Fruit fly (Drosophila melanogaster) whole organism, embryonic: ENCODE measurements around the gene mRpL39.

Source experiments
- ATbp ChIP-seq: fragments of 200-800 bp; sonication (Bioruptor generic); optimal IDR thresholded peaks from 2 replicates; lab custom pipeline; 2017; ENCODE audit warnings: missing biosample characterization, mild to moderate bottlenecking, missing genetic modification characterization, missing genetic modification reagents
- B-H2 ChIP-seq: fragments of 200-800 bp; sonication (Bioruptor generic); optimal IDR thresholded peaks from 2 replicates; lab custom pipeline; 2018; ENCODE audit warnings: missing biosample characterization, mild to moderate bottlenecking, missing genetic modification characterization
- CG10147 ChIP-seq: fragments of 200-800 bp; sonication (Bioruptor generic); optimal IDR thresholded peaks from 2 replicates; lab custom pipeline; 2019; ENCODE audit warnings: missing biosample characterization, mild to moderate bottlenecking, missing genetic modification characterization, moderate library complexity
- CG10209 ChIP-seq: fragments of 200-800 bp; sonication (Bioruptor generic); optimal IDR thresholded peaks from 3 replicates; lab custom pipeline; 2017; ENCODE audit warnings: missing biosample characterization, mild to moderate bottlenecking, missing genetic modification characterization, missing genetic modification reagents
- CG10321 ChIP-seq: fragments of 200-800 bp; sonication (Bioruptor generic); IDR thresholded peaks from 2 replicates; pipeline ENCODE4 v1.3.6; 2022; ENCODE audit warnings: missing biosample characterization, missing genetic modification characterization
- CG12769 ChIP-seq: fragments of 200-800 bp; sonication (Bioruptor generic); optimal IDR thresholded peaks from 2 replicates; lab custom pipeline; 2019; ENCODE audit warnings: missing biosample characterization, mild to moderate bottlenecking, missing genetic modification characterization, moderate library complexity
- CG14965 ChIP-seq: fragments of 200-800 bp; sonication (Bioruptor generic); optimal IDR thresholded peaks from 2 replicates; lab custom pipeline; 2016; ENCODE audit warnings: missing biosample characterization, missing genetic modification characterization, borderline replicate concordance
- CG17568 ChIP-seq: fragments of 200-800 bp; sonication (Bioruptor generic); optimal IDR thresholded peaks from 2 replicates; lab custom pipeline; 2018; ENCODE audit warnings: missing biosample characterization, mild to moderate bottlenecking, missing genetic modification characterization, moderate library complexity
- CG34224 ChIP-seq: fragments of 200-800 bp; sonication (Bioruptor generic); IDR thresholded peaks from 3 replicates; pipeline ENCODE4 v1.3.6; 2022; ENCODE audit warnings: missing biosample characterization, missing genetic modification characterization; ENCODE audit not compliant: partially characterized antibody
- CG3995 ChIP-seq: fragments of 200-800 bp; sonication (Bioruptor generic); optimal IDR thresholded peaks from 3 replicates; lab custom pipeline; 2016; ENCODE audit warnings: missing biosample characterization, missing genetic modification characterization
- CG4730 ChIP-seq: fragments of 200-800 bp; sonication (Bioruptor generic); IDR thresholded peaks from 2 replicates; pipeline ENCODE4 v1.3.6; 2022; ENCODE audit warnings: missing biosample characterization, missing genetic modification characterization
- CG6254 ChIP-seq: fragments of 200-800 bp; sonication (Bioruptor generic); optimal IDR thresholded peaks from 3 replicates; lab custom pipeline; 2017; ENCODE audit warnings: mild to moderate bottlenecking, missing biosample characterization, missing genetic modification reagents, missing genetic modification characterization
- CG6765 ChIP-seq: fragments of 200-800 bp; sonication (Bioruptor generic); optimal IDR thresholded peaks from 3 replicates; lab custom pipeline; 2017; ENCODE audit warnings: missing biosample characterization, mild to moderate bottlenecking, missing genetic modification characterization
- CG6813 ChIP-seq: fragments of 200-800 bp; sonication (Bioruptor generic); optimal IDR thresholded peaks from 2 replicates; lab custom pipeline; 2017; ENCODE audit warnings: missing biosample characterization, missing genetic modification characterization, mild to moderate bottlenecking, moderate library complexity, missing genetic modification reagents
- CG7786 ChIP-seq: fragments of 200-800 bp; sonication (Bioruptor generic); optimal IDR thresholded peaks from 2 replicates; lab custom pipeline; 2016; ENCODE audit warnings: missing biosample characterization, missing genetic modification characterization
- CG8290 ChIP-seq, 3 experiments: fragments of 200-800 bp; sonication (Bioruptor generic); optimal IDR thresholded peaks; 2 replicates each; lab custom pipeline; 2016 to 2019; ENCODE audit warnings: missing biosample characterization in 3 of 3, missing genetic modification characterization in 3 of 3, mild to moderate bottlenecking in 2 of 3, moderate library complexity in 1 of 3
- CG9932 ChIP-seq: fragments of 200-800 bp; sonication (Bioruptor generic); IDR thresholded peaks from 2 replicates; pipeline ENCODE4 v1.3.6; 2022; ENCODE audit warnings: missing biosample characterization, missing genetic modification characterization
- CkIIα-i1 ChIP-seq: fragments of 200-800 bp; sonication (Bioruptor generic); IDR thresholded peaks from 2 replicates; pipeline ENCODE4 v1.3.6; 2022; ENCODE audit warnings: missing biosample characterization, missing genetic modification characterization
- Dbx ChIP-seq: fragments of 200-800 bp; sonication (Bioruptor generic); IDR thresholded peaks from 3 replicates; pipeline ENCODE4 v1.3.6; 2022; ENCODE audit warnings: missing biosample characterization, missing genetic modification characterization
- Dfd ChIP-seq, 2 experiments: fragments of >200 bp; optimal IDR thresholded peaks; 2 replicates each; lab custom pipeline; 2017; ENCODE audit warnings: missing biosample characterization in 2 of 2, missing genetic modification characterization in 2 of 2
- Ets97D ChIP-seq: fragments of 200-800 bp; sonication (Bioruptor generic); optimal IDR thresholded peaks from 3 replicates; lab custom pipeline; 2016; ENCODE audit warnings: missing biosample characterization, missing genetic modification characterization
- H15 ChIP-seq: fragments of 200-800 bp; sonication (Bioruptor generic); IDR thresholded peaks from 3 replicates; pipeline ENCODE4 v1.3.6; 2022; ENCODE audit warnings: missing biosample characterization, missing genetic modification characterization
- HLHmδ ChIP-seq: fragments of 200-800 bp; sonication (Bioruptor generic); optimal IDR thresholded peaks from 2 replicates; lab custom pipeline; 2018; ENCODE audit warnings: missing biosample characterization, mild to moderate bottlenecking, missing genetic modification characterization, moderate library complexity
- Hand ChIP-seq: fragments of 200-800 bp; sonication (Bioruptor generic); optimal IDR thresholded peaks from 2 replicates; lab custom pipeline; 2017; ENCODE audit warnings: mild to moderate bottlenecking, missing biosample characterization, missing genetic modification reagents, missing genetic modification characterization
- Kr ChIP-seq: fragments of 200-800 bp; sonication (Bioruptor generic); optimal IDR thresholded peaks from 2 replicates; lab custom pipeline; 2017; ENCODE audit warnings: missing biosample characterization, mild to moderate bottlenecking, missing genetic modification characterization
- MTF-1 ChIP-seq: fragments of 200-800 bp; sonication (Bioruptor generic); optimal IDR thresholded peaks from 2 replicates; lab custom pipeline; 2018; ENCODE audit warnings: missing biosample characterization, mild to moderate bottlenecking, missing genetic modification characterization, borderline replicate concordance
- Max ChIP-seq: fragments of 200-800 bp; sonication (Bioruptor generic); optimal IDR thresholded peaks from 2 replicates; lab custom pipeline; 2016; ENCODE audit warnings: missing biosample characterization, mild to moderate bottlenecking, missing genetic modification characterization
- Med ChIP-seq: fragments of 200-800 bp; sonication (Bioruptor generic); peaks from one replicate; lab custom pipeline; 2016; ENCODE audit warnings: missing biosample characterization, missing genetic modification characterization, mild to moderate bottlenecking, inconsistent platforms, moderate library complexity
- NC2β ChIP-seq: fragments of 200-800 bp; sonication (Bioruptor generic); optimal IDR thresholded peaks from 2 replicates; lab custom pipeline; 2016; ENCODE audit warnings: missing biosample characterization, missing genetic modification characterization
- NK7.1 ChIP-seq: fragments of 200-800 bp; sonication (Bioruptor generic); optimal IDR thresholded peaks from 3 replicates; lab custom pipeline; 2016; ENCODE audit warnings: missing biosample characterization, missing genetic modification characterization
- Sox100B ChIP-seq: fragments of 200-800 bp; sonication (Bioruptor generic); optimal IDR thresholded peaks from 3 replicates; lab custom pipeline; 2018; ENCODE audit warnings: missing biosample characterization, mild to moderate bottlenecking, missing genetic modification characterization
- bigmax ChIP-seq: fragments of 200-800 bp; sonication (Bioruptor generic); optimal IDR thresholded peaks from 2 replicates; lab custom pipeline; 2018; ENCODE audit warnings: missing biosample characterization, mild to moderate bottlenecking, missing genetic modification characterization
- caup ChIP-seq: fragments of 200-800 bp; sonication (Bioruptor generic); optimal IDR thresholded peaks from 3 replicates; lab custom pipeline; 2017; ENCODE audit warnings: missing biosample characterization, mild to moderate bottlenecking, missing genetic modification characterization, moderate library complexity; ENCODE audit not compliant: severe bottlenecking
- croc ChIP-seq: fragments of 200-800 bp; sonication (Bioruptor generic); conservative IDR thresholded peaks from 3 replicates; pipeline ENCODE4 v1.3.6; 2022; ENCODE audit warnings: missing biosample characterization, missing genetic modification characterization
- eve ChIP-seq, 2 experiments: fragments of >200 bp; optimal IDR thresholded peaks; 2 replicates each; lab custom pipeline; 2017; ENCODE audit warnings: missing biosample characterization in 2 of 2, missing genetic modification characterization in 2 of 2
- fd64A ChIP-seq: fragments of 200-800 bp; sonication (Bioruptor generic); optimal IDR thresholded peaks from 3 replicates; lab custom pipeline; 2018; ENCODE audit warnings: missing biosample characterization, mild to moderate bottlenecking, missing genetic modification characterization
- kah ChIP-seq: fragments of 200-800 bp; sonication (Bioruptor generic); optimal IDR thresholded peaks from 2 replicates; lab custom pipeline; 2018; ENCODE audit warnings: missing biosample characterization, mild to moderate bottlenecking, missing genetic modification characterization
- lov ChIP-seq, 2 experiments: fragments of 200-800 bp in 1 of 2; fragments of >200 bp in 1 of 2; sonication (Bioruptor generic) in 1 of 2; IDR thresholded peaks in 1 of 2; optimal IDR thresholded peaks in 1 of 2; 2 replicates in 1 of 2; 3 replicates in 1 of 2; pipeline versions ENCODE4 v1.3.6 to Lab custom; 2017 to 2022; ENCODE audit warnings: missing biosample characterization in 1 of 2, missing genetic modification characterization in 1 of 2
- nerfin-2 ChIP-seq: fragments of 200-800 bp; sonication (Bioruptor generic); IDR thresholded peaks from 2 replicates; pipeline ENCODE4 v1.3.6; 2022; ENCODE audit warnings: missing biosample characterization, missing genetic modification characterization; ENCODE audit not compliant: partially characterized antibody
- otp ChIP-seq: fragments of 200-800 bp; sonication (Bioruptor generic); IDR thresholded peaks from 3 replicates; pipeline ENCODE4, ENCODE4 v1.3.6; 2022; ENCODE audit warnings: missing biosample characterization, missing genetic modification characterization
- pros ChIP-seq: fragments of 200-800 bp; sonication (Bioruptor generic); optimal IDR thresholded peaks from 3 replicates; lab custom pipeline; 2019; ENCODE audit warnings: missing biosample characterization, mild to moderate bottlenecking, missing genetic modification characterization, moderate library complexity
- salm ChIP-seq: fragments of 200-800 bp; sonication (Bioruptor generic); optimal IDR thresholded peaks from 2 replicates; lab custom pipeline; 2018; ENCODE audit warnings: missing biosample characterization, mild to moderate bottlenecking, missing genetic modification characterization
- sd ChIP-seq: fragments of 200-800 bp; sonication (Bioruptor generic); optimal IDR thresholded peaks from 3 replicates; lab custom pipeline; 2018; ENCODE audit warnings: missing biosample characterization, mild to moderate bottlenecking, missing genetic modification characterization, moderate library complexity
- sens ChIP-seq: fragments of 200-800 bp; sonication (Bioruptor generic); peaks from one replicate; lab custom pipeline; 2016; ENCODE audit warnings: missing biosample characterization, missing genetic modification characterization
- seq ChIP-seq: fragments of 200-800 bp; sonication (Bioruptor generic); IDR thresholded peaks from 2 replicates; pipeline ENCODE4 v1.3.6; 2022; ENCODE audit warnings: missing biosample characterization, missing genetic modification characterization
- shn ChIP-seq: fragments of 200-800 bp; sonication (Bioruptor generic); optimal IDR thresholded peaks from 3 replicates; lab custom pipeline; 2016; ENCODE audit warnings: missing biosample characterization, missing genetic modification characterization
- tll ChIP-seq, 2 experiments: fragments of 200-800 bp in 1 of 2; fragments of >200 bp in 1 of 2; sonication (Bioruptor generic) in 1 of 2; optimal IDR thresholded peaks; 2 replicates each; lab custom pipeline; 2017 to 2019; ENCODE audit warnings: missing biosample characterization in 2 of 2, missing genetic modification characterization in 2 of 2, mild to moderate bottlenecking in 1 of 2, moderate library complexity in 1 of 2
- twi ChIP-seq: fragments of 200-800 bp; optimal IDR thresholded peaks from 2 replicates; lab custom pipeline; 2019; ENCODE audit warnings: missing biosample characterization, mild to moderate bottlenecking, missing genetic modification characterization, moderate library complexity
- zfh1 ChIP-seq: fragments of 200-800 bp; sonication (Bioruptor generic); IDR thresholded peaks from 3 replicates; pipeline ENCODE4 v1.3.6; 2022; ENCODE audit warnings: missing biosample characterization, missing genetic modification characterization

mRpL39 gene

dm6 chr3L:14988231-14988630, 11.2 kb downstream of the mRpL39 start:
- TF ChIP-seq Kr (GFP tag; lab: Kevin White, UChicago): no peak
- no peak for TF ChIP-seq CG12769 (tag; lab: Kevin White, UChicago)
- TF ChIP-seq CG14965 (GFP tag; lab: Kevin White, UChicago): no peak
- TF ChIP-seq CG34224 (GFP tag; lab: Robert Waterston, UW): no peak
- TF ChIP-seq CG10209 (GFP tag; lab: Kevin White, UChicago): no peak
- no peak for TF ChIP-seq CG7786 (GFP tag; lab: Kevin White, UChicago)
- peak; percentile 25 for TF ChIP-seq sd (tag; lab: Kevin White, UChicago)
- TF ChIP-seq ATbp (GFP tag; lab: Kevin White, UChicago): peak; percentile 37
- TF ChIP-seq Max: no peak
- peak in 1 of 2 experiments; percentile 3 for TF ChIP-seq tll (GFP tag; optimal IDR thresholded peaks at IDR 0.05; lab: Kevin White, UChicago)
- no peak for TF ChIP-seq Ets97D (GFP tag; lab: Kevin White, UChicago)
- TF ChIP-seq Sox100B: no peak
- peak; percentile 59; the same call in 1 of the 3 replicates for TF ChIP-seq zfh1 (GFP tag; lab: Robert Waterston, UW)
- no peak for TF ChIP-seq CkIIα-i1
- TF ChIP-seq NK7.1 (GFP tag; lab: Kevin White, UChicago): no peak
- TF ChIP-seq CG6813 (GFP tag; lab: Kevin White, UChicago): peak; percentile 48
- no peak for TF ChIP-seq Hand (GFP tag; lab: Kevin White, UChicago)
- TF ChIP-seq Dbx (GFP tag; lab: Robert Waterston, UW): peak; percentile 12; the same call in 1 of the 3 replicates
- no peak for TF ChIP-seq nerfin-2
- no peak for TF ChIP-seq H15 (GFP tag; lab: Robert Waterston, UW)
- TF ChIP-seq CG17568: peak; percentile 12
- no peak for TF ChIP-seq salm (tag; lab: Kevin White, UChicago)
- TF ChIP-seq otp (GFP tag; lab: Robert Waterston, UW): no peak
- peak; percentile 18; the same call in 1 of the 2 replicates for TF ChIP-seq CG9932 (GFP tag; lab: Robert Waterston, UW)
- peak; percentile 15 for TF ChIP-seq kah (GFP tag; lab: Kevin White, UChicago)
- TF ChIP-seq eve (GFP tag; optimal IDR thresholded peaks at IDR 0.05; lab: Kevin White, UChicago): no peak
- peak; percentile 41 for TF ChIP-seq HLHmδ
- TF ChIP-seq B-H2: no peak
- peak; percentile 81 for TF ChIP-seq twi (tag; lab: Kevin White, UChicago)
- TF ChIP-seq Dfd (GFP tag; optimal IDR thresholded peaks at IDR 0.05; lab: Kevin White, UChicago): no peak
- TF ChIP-seq CG10147 (GFP tag; lab: Kevin White, UChicago): no peak
- no peak for TF ChIP-seq CG10321 (GFP tag; lab: Robert Waterston, UW)
- peak; percentile 76 for TF ChIP-seq sens
- TF ChIP-seq pros (GFP tag; lab: Kevin White, UChicago): no peak
- TF ChIP-seq NC2β (GFP tag; lab: Kevin White, UChicago): no peak
- TF ChIP-seq fd64A (GFP tag; lab: Kevin White, UChicago): peak; percentile 1
- TF ChIP-seq CG3995 (GFP tag; lab: Kevin White, UChicago): no peak
- no peak for TF ChIP-seq lov (optimal IDR thresholded peaks at IDR 0.05; lab: Kevin White, UChicago)
- no peak for TF ChIP-seq lov (GFP tag; IDR thresholded peaks at IDR 0.05; lab: Robert Waterston, UW)
- no peak for TF ChIP-seq bigmax (GFP tag; lab: Kevin White, UChicago)
- TF ChIP-seq CG4730 (GFP tag; lab: Robert Waterston, UW): no peak
- peak; percentile 36 for TF ChIP-seq MTF-1 (GFP tag; lab: Kevin White, UChicago)
- TF ChIP-seq CG8290 (GFP tag; optimal IDR thresholded peaks at IDR 0.05; lab: Kevin White, UChicago): no peak
- TF ChIP-seq CG8290 (tag; optimal IDR thresholded peaks at IDR 0.05; lab: Kevin White, UChicago): peak in 1 of 2 experiments; percentile 8
- TF ChIP-seq CG6765 (GFP tag; lab: Kevin White, UChicago): no peak
- TF ChIP-seq CG6254 (GFP tag; lab: Kevin White, UChicago): peak; percentile 24
- no peak for TF ChIP-seq shn (GFP tag; lab: Kevin White, UChicago)
- no peak for TF ChIP-seq croc (GFP tag; lab: Robert Waterston, UW)
- peak; percentile 68 for TF ChIP-seq Med (GFP tag; lab: Kevin White, UChicago)
- TF ChIP-seq seq (GFP tag; lab: Robert Waterston, UW): no peak
- peak; percentile 47 for TF ChIP-seq caup (GFP tag; lab: Kevin White, UChicago)
